Fruit fly (Drosophila melanogaster) whole organism, prepupa: ENCODE data around the gene CG8927.
A peak's percentile ranks its signal among the peaks of the same experiment; 100 is the strongest.
"Not testable (repeated sequence)": the region's sequence is repeated elsewhere in the genome, so short reads cannot be mapped to it uniquely, and the experiment has no call there.

Experiments used
- Blimp-1 ChIP-seq: fragments of 200-800 bp; sonication (Bioruptor generic); optimal IDR thresholded peaks from 3 replicates; lab custom pipeline; 2017; ENCODE audit warnings: missing biosample characterization, missing genetic modification characterization, mild to moderate bottlenecking, moderate library complexity, missing genetic modification reagents
- CG11294 ChIP-seq: fragments of 200-800 bp; sonication (Bioruptor generic); IDR thresholded peaks from 2 replicates; pipeline ENCODE4 v1.3.6; 2022; ENCODE audit warnings: missing biosample characterization, missing genetic modification characterization
- CG11762 ChIP-seq: fragments of 200-800 bp; sonication (Bioruptor generic); optimal IDR thresholded peaks from 3 replicates; lab custom pipeline; 2016; ENCODE audit warnings: missing biosample characterization, missing genetic modification characterization; ENCODE audit not compliant: insufficient read depth
- CG11902 ChIP-seq: fragments of 200-800 bp; sonication (Bioruptor generic); optimal IDR thresholded peaks from 3 replicates; lab custom pipeline; 2016; ENCODE audit warnings: missing biosample characterization, missing genetic modification characterization
- CG15336 ChIP-seq: fragments of 200-800 bp; sonication (Bioruptor generic); IDR thresholded peaks from 2 replicates; pipeline ENCODE4 v1.3.6; 2022; ENCODE audit warnings: missing biosample characterization, missing genetic modification characterization
- CG16779 ChIP-seq: fragments of 200-800 bp; sonication (Bioruptor generic); optimal IDR thresholded peaks from 3 replicates; lab custom pipeline; 2017; ENCODE audit warnings: missing biosample characterization, mild to moderate bottlenecking, missing genetic modification characterization
- CG31627 ChIP-seq: fragments of 200-800 bp; sonication (Bioruptor generic); optimal IDR thresholded peaks from 3 replicates; lab custom pipeline; 2016; ENCODE audit warnings: missing biosample characterization, missing genetic modification characterization
- CG32006 ChIP-seq: fragments of 200-800 bp; sonication (Bioruptor generic); optimal IDR thresholded peaks from 3 replicates; lab custom pipeline; 2017; ENCODE audit warnings: missing biosample characterization, mild to moderate bottlenecking, missing genetic modification characterization
- CG34406 ChIP-seq: fragments of 200-800 bp; sonication (Bioruptor generic); optimal IDR thresholded peaks from 3 replicates; lab custom pipeline; 2016; ENCODE audit warnings: missing biosample characterization, missing genetic modification characterization
- CG3919 ChIP-seq: fragments of 200-800 bp; sonication (Bioruptor generic); optimal IDR thresholded peaks from 3 replicates; lab custom pipeline; 2016; ENCODE audit warnings: missing biosample characterization, missing genetic modification characterization
- CG4318 ChIP-seq: fragments of 200-800 bp; sonication (Bioruptor generic); optimal IDR thresholded peaks from 3 replicates; lab custom pipeline; 2017; ENCODE audit warnings: missing biosample characterization, mild to moderate bottlenecking, missing genetic modification characterization
- CG6792 ChIP-seq: fragments of 200-800 bp; sonication (Bioruptor generic); optimal IDR thresholded peaks from 3 replicates; lab custom pipeline; 2016; ENCODE audit warnings: missing biosample characterization, missing genetic modification characterization
- CG7368 ChIP-seq: fragments of 200-800 bp; sonication (Bioruptor generic); optimal IDR thresholded peaks from 3 replicates; lab custom pipeline; 2016; ENCODE audit warnings: missing biosample characterization, missing genetic modification characterization
- CG8319 ChIP-seq: fragments of 200-800 bp; sonication (Bioruptor generic); optimal IDR thresholded peaks from 3 replicates; lab custom pipeline; 2016; ENCODE audit warnings: missing biosample characterization, missing genetic modification characterization
- CG8632 ChIP-seq: fragments of 200-800 bp; sonication (Bioruptor generic); optimal IDR thresholded peaks from 3 replicates; lab custom pipeline; 2016; ENCODE audit warnings: missing biosample characterization, missing genetic modification characterization
- Eip75B ChIP-seq: fragments of 200-800 bp; sonication (Bioruptor generic); optimal IDR thresholded peaks from 3 replicates; lab custom pipeline; 2016; ENCODE audit warnings: missing biosample characterization, missing genetic modification characterization
- Eip78C ChIP-seq: fragments of 200-800 bp; sonication (Bioruptor generic); peaks from one replicate; lab custom pipeline; 2016; ENCODE audit warnings: missing biosample characterization, missing genetic modification characterization
- Ets96B ChIP-seq: fragments of 200-800 bp; optimal IDR thresholded peaks from 2 replicates; lab custom pipeline; 2019; ENCODE audit warnings: missing biosample characterization, mild to moderate bottlenecking, missing genetic modification characterization, moderate library complexity
- Gug ChIP-seq: fragments of 200-800 bp; sonication (Bioruptor generic); IDR thresholded peaks from 2 replicates; pipeline ENCODE4 v1.3.6; 2022; ENCODE audit warnings: missing biosample characterization, missing genetic modification characterization
- Hr4 ChIP-seq: fragments of 200-800 bp; sonication (Bioruptor generic); optimal IDR thresholded peaks from 3 replicates; lab custom pipeline; 2016; ENCODE audit warnings: missing biosample characterization, missing genetic modification characterization
- Lpt ChIP-seq: fragments of 200-800 bp; sonication (Bioruptor generic); optimal IDR thresholded peaks from 3 replicates; lab custom pipeline; 2016; ENCODE audit warnings: missing biosample characterization, missing genetic modification characterization
- Met ChIP-seq: fragments of 200-800 bp; sonication (Bioruptor generic); optimal IDR thresholded peaks from 3 replicates; lab custom pipeline; 2016; ENCODE audit warnings: missing biosample characterization, missing genetic modification characterization
- Sox102F ChIP-seq: fragments of 200-800 bp; sonication (Bioruptor generic); optimal IDR thresholded peaks from 2 replicates; lab custom pipeline; 2016; ENCODE audit warnings: missing biosample characterization, mild to moderate bottlenecking, missing genetic modification characterization
- Sox14 ChIP-seq: fragments of 200-800 bp; sonication (Bioruptor generic); optimal IDR thresholded peaks from 3 replicates; lab custom pipeline; 2016; ENCODE audit warnings: missing biosample characterization, missing genetic modification characterization
- acj6 ChIP-seq: fragments of 200-800 bp; sonication (Bioruptor generic); optimal IDR thresholded peaks from 3 replicates; lab custom pipeline; 2016; ENCODE audit warnings: missing biosample characterization, missing genetic modification characterization
- dsx ChIP-seq: fragments of 200-800 bp; optimal IDR thresholded peaks from 3 replicates; lab custom pipeline; 2019; ENCODE audit warnings: missing biosample characterization, mild to moderate bottlenecking, missing genetic modification characterization, moderate library complexity; ENCODE audit not compliant: poor library complexity, severe bottlenecking
- eg ChIP-seq: fragments of 200-800 bp; sonication (Bioruptor generic); IDR thresholded peaks from 3 replicates; pipeline ENCODE4 v1.3.6; 2022; ENCODE audit warnings: missing biosample characterization, missing genetic modification characterization
- esn ChIP-seq: fragments of 200-800 bp; sonication (Bioruptor generic); optimal IDR thresholded peaks from 2 replicates; lab custom pipeline; 2016; ENCODE audit warnings: missing biosample characterization, mild to moderate bottlenecking, missing genetic modification characterization, moderate library complexity
- fd59A ChIP-seq: fragments of 200-800 bp; sonication (Bioruptor generic); optimal IDR thresholded peaks from 2 replicates; lab custom pipeline; 2017; ENCODE audit warnings: missing biosample characterization, mild to moderate bottlenecking, missing genetic modification characterization, missing genetic modification reagents
- fd85E ChIP-seq: fragments of 200-800 bp; sonication (Bioruptor generic); optimal IDR thresholded peaks from 3 replicates; lab custom pipeline; 2016; ENCODE audit warnings: missing biosample characterization, missing genetic modification characterization
- fkh ChIP-seq: fragments of 200-800 bp; sonication (Bioruptor generic); optimal IDR thresholded peaks from 3 replicates; lab custom pipeline; 2017; ENCODE audit warnings: missing biosample characterization, mild to moderate bottlenecking, missing genetic modification characterization, moderate library complexity
- net ChIP-seq: fragments of 200-800 bp; sonication (Bioruptor generic); optimal IDR thresholded peaks from 3 replicates; lab custom pipeline; 2016; ENCODE audit warnings: missing biosample characterization, missing genetic modification characterization
- pdm3 ChIP-seq: fragments of 200-800 bp; sonication (Bioruptor generic); optimal IDR thresholded peaks from 3 replicates; lab custom pipeline; 2016; ENCODE audit warnings: missing biosample characterization, missing genetic modification characterization
- salr ChIP-seq, 2 experiments: fragments of 200-800 bp; sonication (Bioruptor generic); optimal IDR thresholded peaks; 3 replicates each; lab custom pipeline; 2016 to 2018; ENCODE audit warnings: missing biosample characterization in 2 of 2, missing genetic modification characterization in 2 of 2, mild to moderate bottlenecking in 1 of 2
- ss ChIP-seq, 2 experiments: fragments of 200-800 bp; sonication (Bioruptor generic); optimal IDR thresholded peaks; 2 replicates in 1 of 2; 3 replicates in 1 of 2; lab custom pipeline; 2017 to 2018; ENCODE audit warnings: mild to moderate bottlenecking in 2 of 2, missing biosample characterization in 2 of 2, missing genetic modification characterization in 2 of 2, moderate library complexity in 1 of 2
- svp ChIP-seq: fragments of 200-800 bp; sonication (Bioruptor generic); peaks from one replicate; lab custom pipeline; 2016; ENCODE audit warnings: missing biosample characterization, missing genetic modification characterization
- topi ChIP-seq: fragments of 200-800 bp; sonication (Bioruptor generic); optimal IDR thresholded peaks from 3 replicates; lab custom pipeline; 2016; ENCODE audit warnings: missing biosample characterization, missing genetic modification characterization
- vri ChIP-seq: fragments of 200-800 bp; sonication (Bioruptor generic); optimal IDR thresholded peaks from 3 replicates; lab custom pipeline; 2016; ENCODE audit warnings: missing biosample characterization, mild to moderate bottlenecking, missing genetic modification characterization

Gene CG8927

dm6 chr3R:16186791-16187681, 6.2 kb downstream of the CG8927 start, which contains the start of gene sra (continued):
- no peak for TF ChIP-seq CG8632 (GFP tag; lab: Kevin White, UChicago)
- TF ChIP-seq CG7368 (GFP tag; lab: Kevin White, UChicago), result no peak
- TF ChIP-seq CG31627 (GFP tag; lab: Kevin White, UChicago), result no peak
- TF ChIP-seq Sox14 (GFP tag; lab: Kevin White, UChicago), result peak; percentile 18
- TF ChIP-seq fd59A (GFP tag; lab: Kevin White, UChicago), result no peak
- peak in 1 of 2 experiments; percentile 10 for TF ChIP-seq ss (GFP tag; optimal IDR thresholded peaks at IDR 0.05; lab: Kevin White, UChicago)
- no peak for TF ChIP-seq CG15336
- TF ChIP-seq CG4318 (GFP tag; lab: Kevin White, UChicago), result no peak
- TF ChIP-seq fkh (GFP tag; lab: Kevin White, UChicago), result no peak
- no peak for TF ChIP-seq CG11762 (GFP tag; lab: Kevin White, UChicago)
- TF ChIP-seq CG32006 (GFP tag; lab: Kevin White, UChicago), result no peak
- no peak for TF ChIP-seq fd85E
- peak; percentile 32 for TF ChIP-seq dsx (GFP tag; lab: Kevin White, UChicago)
- TF ChIP-seq Eip75B (GFP tag; lab: Kevin White, UChicago), result peak; percentile 10
- no peak for TF ChIP-seq CG16779 (tag; lab: Kevin White, UChicago)
- TF ChIP-seq Ets96B, result no peak
- no peak for TF ChIP-seq net (GFP tag; lab: Kevin White, UChicago)
- TF ChIP-seq vri (GFP tag; lab: Kevin White, UChicago), result peak; percentile 57
- no peak for TF ChIP-seq Gug (GFP tag; lab: Robert Waterston, UW)
- no peak for TF ChIP-seq eg
- TF ChIP-seq Lpt (GFP tag; lab: Kevin White, UChicago), result no peak
- no peak for TF ChIP-seq CG34406 (GFP tag; lab: Kevin White, UChicago)
- no peak for TF ChIP-seq CG6792 (GFP tag; lab: Kevin White, UChicago)
- no peak for TF ChIP-seq acj6 (GFP tag; lab: Kevin White, UChicago)
- no peak for TF ChIP-seq Sox102F (GFP tag; lab: Kevin White, UChicago)
- no peak for TF ChIP-seq Blimp-1
- TF ChIP-seq esn (GFP tag; lab: Kevin White, UChicago), result peak; percentile 45
- TF ChIP-seq CG11902 (GFP tag; lab: Kevin White, UChicago), result no peak
- TF ChIP-seq Eip78C (GFP tag; lab: Kevin White, UChicago), result no peak
- no peak for TF ChIP-seq CG11294 (GFP tag; lab: Robert Waterston, UW)
- no peak for TF ChIP-seq CG8319 (GFP tag; lab: Kevin White, UChicago)
- no peak for TF ChIP-seq topi (GFP tag; lab: Kevin White, UChicago)
- TF ChIP-seq, all 60 proteins: peak for 10

dm6 chr3R:16187737-16188136, 6.9 kb downstream of the CG8927 start:
- TF ChIP-seq salr (GFP tag; optimal IDR thresholded peaks at IDR 0.05; lab: Kevin White, UChicago) (no peak), CG31627 (GFP tag; lab: Kevin White, UChicago) (no peak), Hr4 (no peak), pdm3 (GFP tag; lab: Kevin White, UChicago) (no peak), Gug (GFP tag; lab: Robert Waterston, UW) (no peak), esn (GFP tag; lab: Kevin White, UChicago) (no peak), svp (GFP tag; lab: Kevin White, UChicago) (no peak)
- TF ChIP-seq, all 60 proteins: peak for 0

- not testable (repeated sequence) for TF ChIP-seq CG3919, Met, CG31627 (GFP tag; lab: Kevin White, UChicago)
- TF ChIP-seq, all 60 proteins: peak for 0; not testable (repeated sequence) for 60
Observed at dm6 chr3R:16189464-16189863, 8.6 kb downstream of the CG8927 start, which contains the start of gene Bin1. TSS of gene Bin1 (minus strand) at chr3R:16189564.
